Worm (Caenorhabditis elegans) whole organism, late embryonic: ENCODE measurements around the gene exo-1.

Experiments used
- C08G9.2 ChIP-seq: sonication (generic microtip); optimal IDR thresholded peaks from 2 replicates; lab custom pipeline; 2016; ENCODE audit warnings: mild to moderate bottlenecking, missing genetic modification characterization, moderate library complexity, missing compliant biosample characterization
- F13H6.1 ChIP-seq: sonication (generic microtip); optimal IDR thresholded peaks from 2 replicates; lab custom pipeline; 2016; ENCODE audit warnings: missing genetic modification characterization, missing compliant biosample characterization
- K09A11.1 ChIP-seq: sonication (generic microtip); optimal IDR thresholded peaks from 2 replicates; lab custom pipeline; 2017; ENCODE audit warnings: antibody characterized with exemption, mild to moderate bottlenecking, missing genetic modification characterization, missing compliant biosample characterization; ENCODE audit not compliant: insufficient read depth
- T23F11.4 ChIP-seq: fragments of 200-800 bp; sonication (Bioruptor generic); optimal IDR thresholded peaks from 2 replicates; lab custom pipeline; 2018; ENCODE audit warnings: mild to moderate bottlenecking, missing genetic modification characterization, missing compliant biosample characterization
- Y22D7AL.16 ChIP-seq: sonication (generic microtip); optimal IDR thresholded peaks from 2 replicates; lab custom pipeline; 2016; ENCODE audit warnings: missing genetic modification characterization, missing compliant biosample characterization
- ahr-1 ChIP-seq: sonication (generic microtip); optimal IDR thresholded peaks from 2 replicates; lab custom pipeline; 2016; ENCODE audit warnings: missing genetic modification characterization, missing compliant biosample characterization
- ama-1 ChIP-seq: fragments of 150-350 bp; optimal IDR thresholded peaks from 2 replicates; lab custom pipeline; 2014
- ceh-14 ChIP-seq: sonication (generic microtip); optimal IDR thresholded peaks from 2 replicates; lab custom pipeline; 2016; ENCODE audit warnings: missing genotype, missing genetic modification characterization, missing compliant biosample characterization
- ceh-18 ChIP-seq: sonication (generic microtip); optimal IDR thresholded peaks from 2 replicates; lab custom pipeline; 2016; ENCODE audit warnings: missing genetic modification characterization, missing compliant biosample characterization
- ceh-30 ChIP-seq: fragments of 150-350 bp; optimal IDR thresholded peaks from 2 replicates; lab custom pipeline; 2014; ENCODE audit warnings: missing biosample characterization, missing genetic modification characterization
- ceh-31 ChIP-seq: sonication (generic microtip); optimal IDR thresholded peaks from 2 replicates; lab custom pipeline; 2016; ENCODE audit warnings: missing genetic modification characterization, missing compliant biosample characterization
- ceh-45 ChIP-seq: fragments of 200-800 bp; sonication (Bioruptor generic); IDR thresholded peaks from 2 replicates; pipeline ENCODE4 v1.3.6; 2022; ENCODE audit warnings: missing genetic modification reagents, missing genetic modification characterization, missing compliant biosample characterization
- ceh-6 ChIP-seq: fragments of 200-800 bp; sonication (Bioruptor generic); optimal IDR thresholded peaks from 2 replicates; lab custom pipeline; 2018; ENCODE audit warnings: mild to moderate bottlenecking, missing genetic modification characterization, missing compliant biosample characterization
- che-1 ChIP-seq: sonication (generic microtip); optimal IDR thresholded peaks from 2 replicates; lab custom pipeline; 2016; ENCODE audit warnings: mild to moderate bottlenecking, missing genetic modification characterization, missing compliant biosample characterization
- dve-1 ChIP-seq: sonication (generic microtip); optimal IDR thresholded peaks from 2 replicates; lab custom pipeline; 2017; ENCODE audit warnings: antibody characterized with exemption, mild to moderate bottlenecking, missing genetic modification characterization, missing compliant biosample characterization
- elt-2 ChIP-seq: sonication (generic microtip); optimal IDR thresholded peaks from 2 replicates; lab custom pipeline; 2016; ENCODE audit warnings: missing genetic modification reagents, missing genetic modification characterization, missing compliant biosample characterization
- ets-4 ChIP-seq: sonication (generic microtip); optimal IDR thresholded peaks from 2 replicates; lab custom pipeline; 2016; ENCODE audit warnings: missing genetic modification characterization, missing compliant biosample characterization
- eyg-1 ChIP-seq: sonication (generic microtip); optimal IDR thresholded peaks from 2 replicates; lab custom pipeline; 2016; ENCODE audit warnings: missing genotype, missing genetic modification characterization, missing compliant biosample characterization
- fax-1 ChIP-seq: sonication (generic microtip); optimal IDR thresholded peaks from 2 replicates; lab custom pipeline; 2016; ENCODE audit warnings: missing genotype, missing genetic modification characterization, missing compliant biosample characterization
- fkh-10 ChIP-seq: fragments of 150-350 bp; optimal IDR thresholded peaks from 2 replicates; lab custom pipeline; 2014; ENCODE audit warnings: missing biosample characterization, missing genetic modification reagents, missing genetic modification characterization
- gmeb-2 ChIP-seq: sonication (generic microtip); optimal IDR thresholded peaks from 2 replicates; lab custom pipeline; 2016; ENCODE audit warnings: missing genetic modification characterization, inconsistent platforms, missing compliant biosample characterization
- hlh-15 ChIP-seq: sonication (generic microtip); optimal IDR thresholded peaks from 2 replicates; lab custom pipeline; 2016; ENCODE audit warnings: missing genetic modification characterization, missing compliant biosample characterization
- hlh-30 ChIP-seq: sonication (generic microtip); optimal IDR thresholded peaks from 2 replicates; lab custom pipeline; 2017; ENCODE audit warnings: antibody characterized with exemption, missing genetic modification characterization, missing compliant biosample characterization; ENCODE audit not compliant: insufficient read depth
- hlh-6 ChIP-seq: sonication (generic microtip); optimal IDR thresholded peaks from 2 replicates; lab custom pipeline; 2016; ENCODE audit warnings: missing genotype, missing genetic modification characterization, missing compliant biosample characterization
- lin-11 ChIP-seq: fragments of 200-800 bp; sonication (Bioruptor generic); optimal IDR thresholded peaks from 2 replicates; lab custom pipeline; 2018; ENCODE audit warnings: mild to moderate bottlenecking, missing genetic modification characterization, missing compliant biosample characterization
- madf-2 ChIP-seq: sonication (generic microtip); optimal IDR thresholded peaks from 2 replicates; lab custom pipeline; 2017; ENCODE audit warnings: missing genetic modification characterization, missing compliant biosample characterization
- nfya-1 ChIP-seq: sonication (generic microtip); optimal IDR thresholded peaks from 2 replicates; lab custom pipeline; 2017; ENCODE audit warnings: missing genetic modification characterization, mild to moderate bottlenecking, missing compliant biosample characterization, antibody characterized with exemption, moderate library complexity
- nhr-11 ChIP-seq: fragments of 150-350 bp; optimal IDR thresholded peaks from 2 replicates; lab custom pipeline; 2014; ENCODE audit warnings: missing biosample characterization, missing genetic modification characterization
- nhr-232 ChIP-seq: sonication (generic microtip); optimal IDR thresholded peaks from 2 replicates; lab custom pipeline; 2016; ENCODE audit warnings: missing genetic modification characterization, missing compliant biosample characterization
- npax-4 ChIP-seq: sonication (generic microtip); optimal IDR thresholded peaks from 2 replicates; lab custom pipeline; 2016; ENCODE audit warnings: missing genetic modification characterization, missing compliant biosample characterization
- odd-2 ChIP-seq: sonication (generic microtip); optimal IDR thresholded peaks from 2 replicates; lab custom pipeline; 2017; ENCODE audit warnings: antibody characterized with exemption, mild to moderate bottlenecking, missing genetic modification characterization, missing compliant biosample characterization
- pat-9 ChIP-seq: fragments of 200-800 bp; sonication (Bioruptor generic); optimal IDR thresholded peaks from 2 replicates; lab custom pipeline; 2018; ENCODE audit warnings: mild to moderate bottlenecking, missing genetic modification characterization, moderate library complexity, missing compliant biosample characterization
- pax-1 ChIP-seq: fragments of 150-350 bp; optimal IDR thresholded peaks from 2 replicates; lab custom pipeline; 2014; ENCODE audit warnings: missing biosample characterization, missing genetic modification characterization
- pha-2 ChIP-seq: sonication (generic microtip); optimal IDR thresholded peaks from 2 replicates; lab custom pipeline; 2017; ENCODE audit warnings: mild to moderate bottlenecking, missing genetic modification characterization, missing compliant biosample characterization
- rnt-1 ChIP-seq: sonication (generic microtip); optimal IDR thresholded peaks from 2 replicates; lab custom pipeline; 2016; ENCODE audit warnings: missing genetic modification characterization, missing compliant biosample characterization
- sox-2 ChIP-seq: fragments of 200-800 bp; sonication (Bioruptor generic); IDR thresholded peaks from 2 replicates; pipeline ENCODE4 v1.3.6; 2022; ENCODE audit warnings: missing genetic modification reagents, missing genetic modification characterization, missing compliant biosample characterization
- sox-4 ChIP-seq: sonication (generic microtip); optimal IDR thresholded peaks from 2 replicates; lab custom pipeline; 2017; ENCODE audit warnings: mild to moderate bottlenecking, missing genetic modification characterization, inconsistent platforms, missing compliant biosample characterization
- syd-9 ChIP-seq: sonication (generic microtip); optimal IDR thresholded peaks from 2 replicates; lab custom pipeline; 2016; ENCODE audit warnings: mild to moderate bottlenecking, missing genetic modification characterization, moderate library complexity, missing compliant biosample characterization
- tbx-2 ChIP-seq: sonication (generic microtip); optimal IDR thresholded peaks from 2 replicates; lab custom pipeline; 2016; ENCODE audit warnings: missing genetic modification characterization, missing compliant biosample characterization
- tbx-7 ChIP-seq: sonication (generic microtip); optimal IDR thresholded peaks from 2 replicates; lab custom pipeline; 2016; ENCODE audit warnings: missing genotype, missing genetic modification characterization, missing compliant biosample characterization
- unc-3 ChIP-seq, 2 experiments: fragments of 200-800 bp in 1 of 2; sonication (Bioruptor generic) in 1 of 2; sonication (generic microtip) in 1 of 2; conservative IDR thresholded peaks in 1 of 2; optimal IDR thresholded peaks in 1 of 2; 2 replicates each; pipeline versions ENCODE4 v1.3.6 to Lab custom; 2016 to 2022; ENCODE audit warnings: missing compliant biosample characterization in 2 of 2, missing genetic modification characterization in 2 of 2, missing genetic modification reagents in 1 of 2
- unc-42 ChIP-seq: sonication (generic microtip); optimal IDR thresholded peaks from 2 replicates; lab custom pipeline; 2016; ENCODE audit warnings: missing genotype, missing genetic modification characterization, missing compliant biosample characterization
- unc-86 ChIP-seq: sonication (generic microtip); optimal IDR thresholded peaks from 2 replicates; lab custom pipeline; 2016; ENCODE audit warnings: missing genetic modification characterization, missing compliant biosample characterization
- zip-5 ChIP-seq: sonication (generic microtip); optimal IDR thresholded peaks from 2 replicates; lab custom pipeline; 2016; ENCODE audit warnings: missing genetic modification characterization, missing compliant biosample characterization
- ztf-16 ChIP-seq: sonication (generic microtip); optimal IDR thresholded peaks from 2 replicates; lab custom pipeline; 2017; ENCODE audit warnings: missing genetic modification characterization, missing compliant biosample characterization

Gene exo-1

DNA sequence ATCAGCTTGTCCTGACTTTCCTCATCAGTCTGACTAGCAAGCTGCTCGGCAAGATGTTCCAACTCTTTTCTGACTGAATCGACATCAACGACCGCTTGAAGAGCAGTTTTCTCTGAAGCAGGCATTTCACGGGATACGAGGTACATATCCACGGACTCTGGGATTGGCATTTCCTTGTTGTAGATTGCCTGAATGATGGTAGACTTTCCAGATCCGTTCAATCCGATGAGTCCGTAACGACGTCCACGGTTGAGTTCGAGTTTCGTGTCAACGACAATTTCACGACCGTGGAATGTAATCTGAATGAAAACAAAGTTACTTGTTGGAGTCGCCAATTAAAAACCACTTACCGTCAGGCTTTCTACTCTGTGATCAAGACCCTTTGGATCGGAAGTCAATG is 38.2 kb downstream of the exo-1 start:
- TF ChIP-seq nhr-11 (tag; lab: Kevin White, UChicago), result no peak

DNA sequence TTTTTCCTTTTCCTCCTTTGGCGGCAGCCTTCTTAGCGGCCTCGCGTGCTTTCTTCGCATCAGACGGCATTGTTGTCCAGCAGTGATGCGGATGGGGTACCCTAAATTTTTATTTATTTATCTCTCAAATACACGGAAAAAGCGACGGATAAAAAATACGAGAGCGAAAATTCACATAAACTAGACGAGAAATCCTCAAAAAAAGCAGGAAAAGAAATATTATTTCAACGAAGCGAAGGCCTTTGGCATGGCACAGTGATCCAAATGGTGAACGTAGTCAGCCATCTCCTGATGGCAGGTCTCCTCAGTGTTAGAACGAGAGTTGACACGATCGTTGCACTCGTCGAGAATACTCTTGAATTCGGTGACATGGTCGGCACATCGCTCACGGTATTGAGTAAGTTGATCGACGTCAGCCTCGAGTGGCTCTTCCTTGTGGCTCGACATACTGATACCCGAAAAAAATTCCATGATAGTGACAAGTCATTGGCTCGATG is 38.9 kb downstream of the exo-1 start, which contains the start of the genes abcf-2 and T27E9.2:
abcf-2 (minus strand) TSS at position 101 of the 497 bp plus-strand sequence.
T27E9.2 (minus strand) TSS at position 447 of the 497 bp plus-strand sequence.
- TF ChIP-seq ama-1 (no peak), odd-2 (tag; lab: Kevin White, UChicago) (no peak), elt-2 (tag; lab: Kevin White, UChicago) (no peak), ceh-6 (GFP tag; lab: Kevin White, UChicago) (no peak), tbx-7 (tag; lab: Kevin White, UChicago) (no peak), npax-4 (tag; lab: Kevin White, UChicago) (no peak), sox-2 (no peak), ceh-30 (tag; lab: Kevin White, UChicago) (no peak), zip-5 (tag; lab: Kevin White, UChicago) (no peak), C08G9.2 (tag; lab: Kevin White, UChicago) (no peak), ahr-1 (tag; lab: Kevin White, UChicago) (no peak), rnt-1 (no peak), sox-4 (tag; lab: Kevin White, UChicago) (no peak), ceh-18 (no peak), fax-1 (no peak), F13H6.1 (no peak), unc-42 (no peak)

DNA sequence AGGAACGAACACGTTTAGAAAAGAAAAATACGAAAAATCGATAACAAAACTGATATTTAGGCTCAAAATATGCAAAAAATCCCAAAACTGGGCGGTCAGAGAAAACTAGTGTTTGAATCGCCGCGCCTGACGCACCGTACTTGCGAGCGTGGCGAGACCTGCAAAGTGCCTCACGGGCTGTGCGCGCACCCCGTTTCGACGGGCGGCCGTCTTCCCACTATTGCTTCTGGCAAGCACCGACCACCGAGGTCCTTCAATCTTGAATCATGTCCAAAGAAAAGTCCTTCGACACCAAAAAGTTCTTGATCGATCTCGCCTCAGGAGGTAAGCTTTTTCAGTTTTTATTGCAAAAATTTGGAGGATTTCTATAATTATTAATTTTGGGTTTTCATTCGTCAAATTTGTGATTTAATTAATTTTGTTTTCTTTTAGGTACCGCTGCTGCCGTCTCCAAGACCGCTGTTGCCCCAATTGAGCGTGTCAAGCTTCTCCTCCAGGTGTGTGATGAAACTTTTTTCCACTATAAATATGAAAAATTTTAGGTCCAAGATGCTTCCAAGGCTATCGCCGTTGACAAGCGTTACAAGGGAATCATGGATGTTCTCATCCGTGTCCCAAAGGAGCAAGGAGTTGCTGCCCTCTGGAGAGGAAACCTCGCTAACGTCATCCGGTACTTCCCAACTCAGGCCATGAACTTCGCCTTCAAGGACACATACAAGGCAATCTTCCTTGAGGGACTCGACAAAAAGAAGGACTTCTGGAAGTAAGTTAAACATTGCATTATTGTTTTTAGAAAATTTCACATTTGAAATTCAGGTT is 39.9 kb downstream of the exo-1 start, which contains the start of gene ant-1.1:
ant-1.1 (plus strand) TSS at position 199 of the 819 bp plus-strand sequence.
- TF ChIP-seq unc-42, result peak; percentile 77
- 0 out of 2 replicates have a peak, but pooled peaks have one; percentile 29 for TF ChIP-seq unc-3 (GFP tag; conservative IDR thresholded peaks at IDR 0.05; lab: Robert Waterston, UW)
- TF ChIP-seq unc-3 (tag; optimal IDR thresholded peaks at IDR 0.05; lab: Kevin White, UChicago), result no peak
- TF ChIP-seq ztf-16, result peak; percentile 31
- peak; percentile 83 for TF ChIP-seq ceh-31 (tag; lab: Kevin White, UChicago)
- TF ChIP-seq rnt-1, result peak; percentile 59
- TF ChIP-seq hlh-15 (tag; lab: Kevin White, UChicago), result no peak
- TF ChIP-seq zip-5 (tag; lab: Kevin White, UChicago), result no peak
- TF ChIP-seq gmeb-2 (tag; lab: Kevin White, UChicago), result peak; percentile 49
- TF ChIP-seq lin-11, result no peak
- TF ChIP-seq ceh-45 (GFP tag; lab: Robert Waterston, UW), result no peak
- peak; percentile 53 for TF ChIP-seq hlh-30 (tag; lab: Kevin White, UChicago)
- no peak for TF ChIP-seq madf-2 (tag; lab: Kevin White, UChicago)
- TF ChIP-seq eyg-1 (tag; lab: Kevin White, UChicago), result no peak
- peak; percentile 50 for TF ChIP-seq ets-4 (tag; lab: Kevin White, UChicago)
- no peak for TF ChIP-seq npax-4 (tag; lab: Kevin White, UChicago)
- TF ChIP-seq ahr-1 (tag; lab: Kevin White, UChicago), result no peak
- TF ChIP-seq elt-2 (tag; lab: Kevin White, UChicago), result peak; percentile 53
- TF ChIP-seq K09A11.1 (tag; lab: Kevin White, UChicago), result no peak
- TF ChIP-seq dve-1 (tag; lab: Kevin White, UChicago), result peak; percentile 45
- TF ChIP-seq ceh-18, result peak; percentile 82
- no peak for TF ChIP-seq ama-1
- TF ChIP-seq pat-9 (tag; lab: Kevin White, UChicago), result no peak
- TF ChIP-seq syd-9 (tag; lab: Kevin White, UChicago), result no peak
- TF ChIP-seq T23F11.4 (GFP tag; lab: Kevin White, UChicago), result peak; percentile 14
- TF ChIP-seq fkh-10 (GFP tag; lab: Kevin White, UChicago), result no peak
- peak; percentile 55 for TF ChIP-seq unc-86
- TF ChIP-seq pha-2, result peak; percentile 18
- TF ChIP-seq hlh-6 (tag; lab: Kevin White, UChicago), result no peak
- no peak for TF ChIP-seq nhr-11 (tag; lab: Kevin White, UChicago)
- no peak for TF ChIP-seq nhr-232 (tag; lab: Kevin White, UChicago)
- TF ChIP-seq pax-1 (tag; lab: Kevin White, UChicago), result peak; percentile 68
- no peak for TF ChIP-seq tbx-7 (tag; lab: Kevin White, UChicago)
- peak; percentile 40 for TF ChIP-seq Y22D7AL.16 (tag; lab: Kevin White, UChicago)
- TF ChIP-seq tbx-2 (tag; lab: Kevin White, UChicago), result peak; percentile 75
- TF ChIP-seq ceh-14 (tag; lab: Kevin White, UChicago), result peak; percentile 56
- TF ChIP-seq nfya-1 (tag; lab: Kevin White, UChicago), result peak; percentile 95
- peak; percentile 33 for TF ChIP-seq che-1 (tag; lab: Kevin White, UChicago)
